Worm (Caenorhabditis elegans) whole organism, L2 larva: ENCODE data around the gene Y44A6D.1.

Source experiments
- aly-2 ChIP-seq: fragments of 150-350 bp; optimal IDR thresholded peaks from 2 replicates; lab custom pipeline; 2014; ENCODE audit warnings: missing biosample characterization, missing genetic modification characterization
- ceh-82 ChIP-seq: fragments of 150-350 bp; optimal IDR thresholded peaks from 2 replicates; lab custom pipeline; 2014; ENCODE audit warnings: missing biosample characterization, missing genetic modification characterization
- elt-1 ChIP-seq: fragments of 150-350 bp; optimal IDR thresholded peaks from 2 replicates; lab custom pipeline; 2014; ENCODE audit warnings: missing biosample characterization, missing genetic modification characterization
- elt-3 ChIP-seq: sonication (generic microtip); optimal IDR thresholded peaks from 2 replicates; lab custom pipeline; 2017; ENCODE audit warnings: missing biosample characterization, missing genetic modification characterization
- lin-39 ChIP-seq: fragments of 150-350 bp; optimal IDR thresholded peaks from 2 replicates; lab custom pipeline; 2014; ENCODE audit warnings: missing biosample characterization, missing genetic modification reagents, missing genetic modification characterization
- nhr-10 ChIP-seq: sonication (generic microtip); optimal IDR thresholded peaks from 2 replicates; lab custom pipeline; 2017; ENCODE audit warnings: missing biosample characterization, missing genetic modification characterization
- nhr-12 ChIP-seq: fragments of 150-350 bp; optimal IDR thresholded peaks from 2 replicates; lab custom pipeline; 2014; ENCODE audit warnings: missing biosample characterization, missing genetic modification characterization
- nhr-25 ChIP-seq: fragments of 150-350 bp; sonication (generic microtip); optimal IDR thresholded peaks from 3 replicates; lab custom pipeline; 2014; ENCODE audit warnings: missing biosample characterization, missing genetic modification characterization
- nhr-6 ChIP-seq: fragments of 150-350 bp; optimal IDR thresholded peaks from 2 replicates; lab custom pipeline; 2014; ENCODE audit warnings: missing biosample characterization, missing genetic modification characterization
- skn-1 ChIP-seq: sonication (generic microtip); optimal IDR thresholded peaks from 2 replicates; lab custom pipeline; 2017; ENCODE audit warnings: missing biosample characterization, missing genetic modification characterization
- unc-39 ChIP-seq: fragments of 150-350 bp; optimal IDR thresholded peaks from 2 replicates; lab custom pipeline; 2014; ENCODE audit warnings: missing biosample characterization, missing genetic modification characterization
- unc-62 ChIP-seq: fragments of 150-350 bp; optimal IDR thresholded peaks from 2 replicates; lab custom pipeline; 2014; ENCODE audit warnings: missing biosample characterization, missing genetic modification reagents, missing genetic modification characterization
- zag-1 ChIP-seq: fragments of 150-350 bp; optimal IDR thresholded peaks from 2 replicates; lab custom pipeline; 2014; ENCODE audit warnings: missing biosample characterization, missing genetic modification characterization
- ztf-11 ChIP-seq: sonication (generic microtip); optimal IDR thresholded peaks from 2 replicates; lab custom pipeline; 2017; ENCODE audit warnings: missing biosample characterization, missing genetic modification characterization

DNA sequence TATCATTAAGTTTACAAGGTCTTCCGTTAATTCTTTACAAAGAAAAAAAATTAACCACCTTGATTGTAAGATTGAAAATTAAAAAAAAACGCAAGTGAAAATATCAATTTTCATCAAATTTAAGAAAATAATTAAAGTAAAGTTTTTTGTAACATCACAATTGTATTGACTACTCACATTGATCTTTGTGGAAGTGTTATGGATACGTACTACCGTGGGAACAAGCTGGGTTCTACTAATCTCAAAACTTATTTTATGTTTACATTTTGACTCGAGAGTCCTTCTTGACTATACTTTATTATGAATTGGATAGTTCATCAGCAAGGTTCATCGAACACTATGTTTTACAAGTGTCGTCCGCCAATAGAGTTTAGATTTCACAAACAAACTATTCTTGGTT is 39.7 kb upstream of the Y44A6D.1 start, which contains the start of gene num-1:
- TF ChIP-seq skn-1 (tag; lab: Kevin White, UChicago) (no peak), elt-3 (tag; lab: Kevin White, UChicago) (no peak), ztf-11 (no peak), unc-62 (GFP tag; lab: Kevin White, UChicago) (no peak), elt-1 (no peak), ceh-82 (tag; lab: Kevin White, UChicago) (no peak), lin-39 (tag; lab: Kevin White, UChicago) (no peak), nhr-25 (no peak), zag-1 (no peak), nhr-12 (no peak), nhr-6 (tag; lab: Kevin White, UChicago) (no peak), unc-39 (tag; lab: Kevin White, UChicago) (no peak), aly-2 (tag; lab: Kevin White, UChicago) (no peak), nhr-10 (no peak)
